Fruit fly (Drosophila melanogaster) S2 (cell line): ENCODE measurements around the gene CG10026.

Source experiments
- CG8478 ChIP-seq: fragments of >200 bp; optimal IDR thresholded peaks from 2 replicates; lab custom pipeline; 2018
- CTCF ChIP-seq, 2 experiments: fragments of >200 bp; optimal IDR thresholded peaks; 2 replicates each; lab custom pipeline; 2018

- TF ChIP-seq CTCF (optimal IDR thresholded peaks at IDR 0.05; lab: Kevin White, UChicago) (peak in 1 of 2 experiments; percentile 40), CG8478 (no peak)
Measured at dm6 chr2L:19426330-19426781, 27.7 kb upstream of the CG10026 start, which contains the start of gene Pax.
